Worm (Caenorhabditis elegans) whole organism, L3 larva: ENCODE data around the gene F20H11.4.

Experiments
- ZK546.5 ChIP-seq: sonication (generic microtip); optimal IDR thresholded peaks from 2 replicates; lab custom pipeline; 2017; ENCODE audit warnings: missing biosample characterization, missing genetic modification characterization
- fos-1 ChIP-seq: fragments of 150-350 bp; optimal IDR thresholded peaks from 2 replicates; lab custom pipeline; 2014; ENCODE audit warnings: missing biosample characterization, missing genetic modification characterization
- nhr-237 ChIP-seq: fragments of 150-350 bp; optimal IDR thresholded peaks from 2 replicates; lab custom pipeline; 2014; ENCODE audit warnings: missing biosample characterization, missing genetic modification characterization
- nhr-76 ChIP-seq: fragments of 150-350 bp; sonication (generic microtip); optimal IDR thresholded peaks from 5 replicates; lab custom pipeline; 2014; ENCODE audit warnings: missing biosample characterization, missing genetic modification characterization

DNA sequence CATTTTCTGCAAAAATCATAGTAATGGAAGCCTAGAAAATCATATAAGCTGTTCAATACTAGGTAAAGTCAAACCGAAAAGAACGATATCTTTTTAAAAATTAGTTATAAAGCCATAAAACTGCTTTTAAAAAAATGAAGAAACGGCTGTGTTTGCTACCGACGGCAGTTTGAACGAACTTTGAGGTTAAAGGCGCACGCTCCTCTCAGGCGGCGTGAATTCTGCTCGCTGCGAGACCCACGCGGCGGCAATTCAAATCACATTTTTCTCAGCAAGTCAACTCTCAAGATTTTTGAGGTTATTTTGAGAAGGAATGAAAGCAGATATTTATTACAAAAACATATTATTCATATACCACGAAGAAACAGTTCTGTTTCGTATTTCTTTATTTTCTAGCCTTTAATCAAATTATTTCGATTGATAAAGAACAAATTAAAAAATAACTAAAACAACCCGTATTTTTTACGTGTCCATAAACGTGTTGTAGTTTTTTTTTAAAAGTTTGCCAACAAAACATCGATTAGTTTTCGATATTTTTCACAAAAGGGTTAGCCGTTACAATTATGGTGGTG is at the start of gene F20H11.4, which contains the start of gene mdh-2:
- TF ChIP-seq nhr-237 (no peak), fos-1 (no peak), nhr-76 (tag; lab: Kevin White, UChicago) (no peak), ZK546.5 (tag; lab: Kevin White, UChicago) (no peak)
